Worm (Caenorhabditis elegans): ENCODE measurements around the gene T05H4.4.

The T05H4.4 gene

ce11 chrV:6461250-6461649 is 22.5 kb downstream of the T05H4.4 start:
- TF ChIP-seq lsl-1 (GFP tag; optimal IDR thresholded peaks at IDR 0.05) (no peak), ztf-28 (GFP tag; IDR thresholded peaks at IDR 0.05) (no peak), mel-28 (tag; optimal IDR thresholded peaks at IDR 0.05; ENCODE audit: borderline replicate concordance) (no peak), nhr-27 (tag; optimal IDR thresholded peaks at IDR 0.05) (no peak), bed-1 (GFP tag; IDR thresholded peaks at IDR 0.05) (no peak), madf-3 (GFP tag; IDR thresholded peaks at IDR 0.05) (no peak), efl-1 (GFP tag; optimal IDR thresholded peaks at IDR 0.05) (no peak), let-526 (GFP tag; IDR thresholded peaks at IDR 0.05) (no peak), ekl-4 (GFP tag; IDR thresholded peaks at IDR 0.05) (no peak), nfya-1 (tag; optimal IDR thresholded peaks at IDR 0.05; ENCODE audit: borderline replicate concordance, insufficient read depth) (no peak), nfyb-1 (GFP tag; IDR thresholded peaks at IDR 0.05) (no peak)

ce11 chrV:6462606-6463005 is 23.9 kb downstream of the T05H4.4 start:
- peak; percentile 22; the same call in 1 of the 2 replicates for TF ChIP-seq hmg-1.2 (GFP tag; IDR thresholded peaks at IDR 0.05)
- TF ChIP-seq K11D2.4 (GFP tag; IDR thresholded peaks at IDR 0.05): no peak
- TF ChIP-seq lin-40 (tag; optimal IDR thresholded peaks at IDR 0.05): peak; percentile 7
- no peak for TF ChIP-seq ztf-22 (GFP tag; optimal IDR thresholded peaks at IDR 0.05)
- no peak for TF ChIP-seq mxl-1 (tag; optimal IDR thresholded peaks at IDR 0.05)
- TF ChIP-seq attf-5 (GFP tag; optimal IDR thresholded peaks at IDR 0.05): peak; percentile 30
- no peak for TF ChIP-seq ceh-58 (GFP tag; IDR thresholded peaks at IDR 0.05)
- TF ChIP-seq nhr-80 (tag; optimal IDR thresholded peaks at IDR 0.05): peak; percentile 48
- no peak for TF ChIP-seq nhr-179 (tag; optimal IDR thresholded peaks at IDR 0.05)
- TF ChIP-seq egrh-3 (GFP tag; IDR thresholded peaks at IDR 0.05): no peak
- TF ChIP-seq Y53G8AR.9 (GFP tag; conservative IDR thresholded peaks at IDR 0.05): no peak
- TF ChIP-seq nhr-90 (tag; optimal IDR thresholded peaks at IDR 0.05): no peak
- TF ChIP-seq C17E4.6 (GFP tag; IDR thresholded peaks at IDR 0.05): no peak
- TF ChIP-seq F57A8.1 (GFP tag; optimal IDR thresholded peaks at IDR 0.05): no peak
- TF ChIP-seq rcor-1 (GFP tag; IDR thresholded peaks at IDR 0.05): no peak
- no peak for TF ChIP-seq B0336.3 (GFP tag; IDR thresholded peaks at IDR 0.05)
- TF ChIP-seq lag-1 (GFP tag; IDR thresholded peaks at IDR 0.05): no peak
- no peak for TF ChIP-seq egl-18 (GFP tag; IDR thresholded peaks at IDR 0.05)
- no peak for TF ChIP-seq lsl-1 (GFP tag; optimal IDR thresholded peaks at IDR 0.05)

ce11 chrV:6464238-6464637 is 25.5 kb downstream of the T05H4.4 start:
- TF ChIP-seq egl-18 (GFP tag; IDR thresholded peaks at IDR 0.05) (no peak), atf-7 (tag; optimal IDR thresholded peaks at IDR 0.05) (no peak), lin-54 (GFP tag; optimal IDR thresholded peaks at IDR 0.05) (no peak), fkh-3 (tag; optimal IDR thresholded peaks at IDR 0.05) (no peak), Y67H2A.10 (GFP tag; conservative IDR thresholded peaks at IDR 0.05) (no peak), T26A5.8 (tag; optimal IDR thresholded peaks at IDR 0.05) (no peak), bed-1 (GFP tag; IDR thresholded peaks at IDR 0.05) (no peak), pha-4 (tag; optimal IDR thresholded peaks at IDR 0.05) (no peak), let-607 (tag; optimal IDR thresholded peaks at IDR 0.05) (no peak), Y53F4B.3 (GFP tag; IDR thresholded peaks at IDR 0.05) (no peak), nhr-120 (GFP tag; IDR thresholded peaks at IDR 0.05) (no peak), let-526 (GFP tag; IDR thresholded peaks at IDR 0.05) (no peak), hlh-26 (GFP tag; conservative IDR thresholded peaks at IDR 0.05) (no peak), mcd-1 (GFP tag; IDR thresholded peaks at IDR 0.05) (no peak), dox-1 (GFP tag; IDR thresholded peaks at IDR 0.05) (no peak)

Measured in whole organism, young adult.